Worm (Caenorhabditis elegans): Measurements from ENCODE around the gene zip-9.

Gene zip-9

DNA sequence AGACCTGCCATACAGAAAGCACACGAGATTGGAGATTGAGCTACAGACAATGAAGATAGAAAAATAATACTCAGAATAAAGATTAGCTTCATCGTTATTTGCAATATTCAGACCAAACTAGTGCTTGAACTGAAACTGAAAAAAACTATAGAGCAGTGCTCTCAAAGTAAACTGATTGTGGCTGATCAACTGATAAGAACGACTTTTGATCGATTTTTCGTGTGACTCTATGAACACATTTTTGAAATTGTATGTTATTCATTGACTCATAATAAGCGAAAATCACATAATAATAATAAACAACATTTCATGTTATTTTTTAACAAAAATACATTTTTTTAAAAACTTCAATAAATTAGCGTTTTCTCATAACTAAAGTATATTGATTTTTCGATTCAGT lies 41.1 kb upstream of the zip-9 start, which contains the start of gene spp-16:
TSS of gene spp-16 (minus strand) at position 179 of the 400 bp plus-strand sequence.
- TF ChIP-seq ceh-91 (GFP tag; IDR thresholded peaks at IDR 0.05) (no peak), Y53G8AR.9 (GFP tag; conservative IDR thresholded peaks at IDR 0.05) (no peak), rpc-1 (optimal IDR thresholded peaks at IDR 0.05) (no peak), rpc-1 (tag; optimal IDR thresholded peaks at IDR 0.05) (no peak), nhr-80 (tag; optimal IDR thresholded peaks at IDR 0.05) (peak; percentile 50), hmg-20 (GFP tag; IDR thresholded peaks at IDR 0.05) (no peak)

DNA sequence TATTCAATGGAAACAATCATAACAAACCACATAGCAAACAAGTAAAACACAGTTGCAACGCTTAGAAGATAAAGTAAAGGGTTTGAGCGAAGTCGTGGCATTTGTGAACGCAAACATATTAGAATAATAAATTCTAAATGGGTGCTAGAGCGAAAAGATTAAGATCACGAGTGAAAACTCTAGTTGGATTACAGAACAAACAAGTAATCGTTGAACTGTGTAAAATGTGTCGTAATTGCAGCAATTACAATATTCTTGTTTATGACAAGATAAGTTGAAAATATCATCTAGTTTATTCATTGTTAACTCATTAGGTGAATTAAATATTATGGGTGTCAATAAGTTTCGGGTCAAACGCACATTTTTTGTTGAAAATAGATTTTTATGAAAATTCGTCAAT lies 39.6 kb upstream of the zip-9 start, which contains the start of gene F32D8.8:
TSS of gene F32D8.8 (minus strand) at position 101 of the 400 bp plus-strand sequence.
- TF ChIP-seq lsy-27 (tag; optimal IDR thresholded peaks at IDR 0.05; ENCODE audit: borderline replicate concordance, insufficient read depth), result no peak
- no peak for TF ChIP-seq snpc-3.4 (tag; optimal IDR thresholded peaks at IDR 0.05)
- TF ChIP-seq madf-6 (GFP tag; IDR thresholded peaks at IDR 0.05), result no peak
- TF ChIP-seq akir-1 (GFP tag; optimal IDR thresholded peaks at IDR 0.05), result no peak
- TF ChIP-seq lsl-1 (GFP tag; optimal IDR thresholded peaks at IDR 0.05), result no peak
- TF ChIP-seq unc-130 (GFP tag; optimal IDR thresholded peaks at IDR 0.05), result no peak
- TF ChIP-seq attf-5 (GFP tag; optimal IDR thresholded peaks at IDR 0.05), result no peak
- no peak for TF ChIP-seq sea-2 (GFP tag; IDR thresholded peaks at IDR 0.05)
- no peak for TF ChIP-seq bed-1 (GFP tag; IDR thresholded peaks at IDR 0.05)
- TF ChIP-seq zim-3 (tag; optimal IDR thresholded peaks at IDR 0.05), result no peak
- no peak for TF ChIP-seq snpc-4 (GFP tag; optimal IDR thresholded peaks at IDR 0.05)
- no peak for TF ChIP-seq snpc-4 (tag; optimal IDR thresholded peaks at IDR 0.05)
- no peak for TF ChIP-seq chd-7 (tag; optimal IDR thresholded peaks at IDR 0.05)

DNA sequence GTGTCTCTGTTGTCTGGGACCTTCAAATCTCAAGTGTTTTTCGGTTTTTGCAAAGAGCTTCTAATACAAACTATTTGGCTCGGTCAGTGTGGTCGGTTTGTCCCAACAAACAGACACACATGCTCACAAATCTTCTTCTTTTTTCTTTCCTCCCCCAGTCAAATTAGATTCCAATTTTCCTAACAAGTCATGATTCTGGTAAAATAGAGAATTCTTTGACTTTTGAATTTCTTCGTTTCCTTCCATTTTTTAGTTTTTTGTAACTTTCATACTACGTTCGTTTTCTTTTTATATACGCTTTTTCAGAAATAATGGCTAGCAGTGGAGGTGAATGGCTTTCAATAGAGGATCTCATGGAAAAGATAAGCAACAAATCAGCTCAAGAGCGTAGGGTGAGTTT lies 38.5 kb upstream of the zip-9 start, which contains the start of gene F32D8.15:
TSS of gene F32D8.15 (plus strand) at position 301 of the 400 bp plus-strand sequence.
- no peak for TF ChIP-seq snpc-1.3 (tag; optimal IDR thresholded peaks at IDR 0.05; ENCODE audit: insufficient read depth)
- no peak for TF ChIP-seq mel-28 (tag; optimal IDR thresholded peaks at IDR 0.05; ENCODE audit: borderline replicate concordance)
- TF ChIP-seq nhr-120 (GFP tag; IDR thresholded peaks at IDR 0.05), result no peak
- no peak for TF ChIP-seq nhr-27 (tag; optimal IDR thresholded peaks at IDR 0.05)
- no peak for TF ChIP-seq F57C9.4 (tag; optimal IDR thresholded peaks at IDR 0.05)
- TF ChIP-seq sdz-38 (tag; optimal IDR thresholded peaks at IDR 0.05), result no peak
- TF ChIP-seq C06A6.2 (GFP tag; conservative IDR thresholded peaks at IDR 0.05), result no peak
- no peak for TF ChIP-seq ceh-91 (GFP tag; IDR thresholded peaks at IDR 0.05)
- TF ChIP-seq ceh-27 (GFP tag; optimal IDR thresholded peaks at IDR 0.05), result no peak
- TF ChIP-seq him-1 (tag; optimal IDR thresholded peaks at IDR 0.05), result no peak

- TF ChIP-seq lin-54 (GFP tag; optimal IDR thresholded peaks at IDR 0.05), result no peak
Measured at ce11 chrV:10904795-10905194, 37.5 kb upstream of the zip-9 start.

DNA sequence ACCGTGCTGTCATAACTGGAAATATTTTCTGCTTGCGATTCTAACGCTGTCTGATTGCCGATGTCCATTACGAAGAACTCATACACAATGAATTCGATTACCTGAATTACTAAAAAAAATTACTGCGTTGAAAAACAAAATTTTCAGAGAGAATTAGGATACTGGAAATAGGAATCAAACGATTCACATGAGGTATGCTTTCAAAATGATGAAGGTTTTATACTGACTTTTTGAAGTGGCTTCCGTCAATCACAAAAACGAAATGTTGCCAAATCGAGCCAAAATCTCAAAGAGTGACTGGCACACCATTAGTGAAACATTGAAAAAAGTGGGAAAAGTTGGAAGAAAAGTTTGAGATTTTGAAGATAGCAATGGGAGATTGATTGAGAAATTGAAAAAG lies 33.2 kb upstream of the zip-9 start, which contains the start of gene zzz-1:
TSS of gene zzz-1 (minus strand) at position 101 of the 400 bp plus-strand sequence.
- TF ChIP-seq atf-7 (tag; optimal IDR thresholded peaks at IDR 0.05) (no peak), repo-1 (tag; optimal IDR thresholded peaks at IDR 0.05) (no peak), somi-1 (GFP tag; optimal IDR thresholded peaks at IDR 0.05) (no peak), unc-130 (GFP tag; optimal IDR thresholded peaks at IDR 0.05) (no peak), madf-10 (tag; optimal IDR thresholded peaks at IDR 0.05) (no peak), ceh-91 (GFP tag; IDR thresholded peaks at IDR 0.05) (no peak), dpl-1 (GFP tag; optimal IDR thresholded peaks at IDR 0.05) (no peak), K11D2.4 (GFP tag; IDR thresholded peaks at IDR 0.05) (no peak), aptf-2 (GFP tag; conservative IDR thresholded peaks at IDR 0.05) (no peak), pha-4 (tag; optimal IDR thresholded peaks at IDR 0.05) (no peak)

Data from whole organism, young adult.